Fruit fly (Drosophila melanogaster) whole organism, embryonic: ENCODE data around the gene Cad88C.
A peak's percentile ranks its signal among the peaks of the same experiment; 100 is the strongest.

Experiments
- ATbp ChIP-seq: fragments of 200-800 bp; sonication (Bioruptor generic); optimal IDR thresholded peaks from 2 replicates; lab custom pipeline; 2017; ENCODE audit warnings: missing biosample characterization, mild to moderate bottlenecking, missing genetic modification characterization, missing genetic modification reagents
- Abd-B ChIP-seq: fragments of 200-800 bp; sonication (Bioruptor generic); optimal IDR thresholded peaks from 2 replicates; lab custom pipeline; 2018; ENCODE audit warnings: missing biosample characterization, mild to moderate bottlenecking, missing genetic modification characterization, moderate library complexity
- Aef1 ChIP-seq: fragments of 200-800 bp; sonication (Bioruptor generic); IDR thresholded peaks from 3 replicates; pipeline ENCODE4 v1.3.6; 2022; ENCODE audit warnings: missing biosample characterization, missing genetic modification characterization
- BtbVII ChIP-seq: fragments of 200-800 bp; sonication (Bioruptor generic); optimal IDR thresholded peaks from 3 replicates; lab custom pipeline; 2017; ENCODE audit warnings: missing biosample characterization, mild to moderate bottlenecking, missing genetic modification characterization
- C15 ChIP-seq: fragments of 200-800 bp; sonication (Bioruptor generic); IDR thresholded peaks from 3 replicates; pipeline ENCODE4 v1.3.6; 2022; ENCODE audit warnings: missing biosample characterization, missing genetic modification characterization
- CG11247 ChIP-seq: fragments of 200-800 bp; sonication (Bioruptor generic); IDR thresholded peaks from 2 replicates; pipeline ENCODE4 v1.3.6; 2022; ENCODE audit warnings: missing biosample characterization, missing genetic modification characterization
- CG11456 ChIP-seq: fragments of 200-800 bp; sonication (Bioruptor generic); IDR thresholded peaks from 3 replicates; pipeline ENCODE4 v1.3.6; 2022; ENCODE audit warnings: missing biosample characterization, missing genetic modification characterization
- CG11560 ChIP-seq: fragments of 200-800 bp; sonication (Bioruptor generic); IDR thresholded peaks from 3 replicates; pipeline ENCODE4 v1.3.6; 2022; ENCODE audit warnings: missing biosample characterization, missing genetic modification characterization
- CG12299 ChIP-seq: fragments of 200-800 bp; sonication (Bioruptor generic); optimal IDR thresholded peaks from 2 replicates; lab custom pipeline; 2018; ENCODE audit warnings: missing biosample characterization, mild to moderate bottlenecking, missing genetic modification characterization
- CG13624 ChIP-seq: fragments of 200-800 bp; sonication (Bioruptor generic); optimal IDR thresholded peaks from 2 replicates; lab custom pipeline; 2016; ENCODE audit warnings: missing biosample characterization, missing genetic modification characterization
- CG15269 ChIP-seq: fragments of 200-800 bp; sonication (Bioruptor generic); optimal IDR thresholded peaks from 2 replicates; lab custom pipeline; 2018; ENCODE audit warnings: missing biosample characterization, mild to moderate bottlenecking, missing genetic modification characterization, moderate library complexity
- CG17568 ChIP-seq: fragments of 200-800 bp; sonication (Bioruptor generic); optimal IDR thresholded peaks from 2 replicates; lab custom pipeline; 2018; ENCODE audit warnings: missing biosample characterization, mild to moderate bottlenecking, missing genetic modification characterization, moderate library complexity
- CG1792 ChIP-seq: fragments of 200-800 bp; sonication (Bioruptor generic); optimal IDR thresholded peaks from 2 replicates; lab custom pipeline; 2016; ENCODE audit warnings: missing biosample characterization, missing genetic modification characterization
- CG31365 ChIP-seq: fragments of 200-800 bp; sonication (Bioruptor generic); optimal IDR thresholded peaks from 2 replicates; lab custom pipeline; 2018; ENCODE audit warnings: missing biosample characterization, mild to moderate bottlenecking, missing genetic modification characterization
- CG31388 ChIP-seq: fragments of 200-800 bp; sonication (Bioruptor generic); optimal IDR thresholded peaks from 2 replicates; lab custom pipeline; 2016; ENCODE audit warnings: missing biosample characterization, missing genetic modification characterization
- CG33213 ChIP-seq: fragments of 200-800 bp; sonication (Bioruptor generic); optimal IDR thresholded peaks from 3 replicates; lab custom pipeline; 2016; ENCODE audit warnings: missing biosample characterization, missing genetic modification characterization
- CG42726 ChIP-seq: fragments of 200-800 bp; sonication (Bioruptor generic); IDR thresholded peaks from 2 replicates; pipeline ENCODE4 v1.3.6; 2022; ENCODE audit warnings: missing biosample characterization, missing genetic modification characterization; ENCODE audit not compliant: partially characterized antibody
- CG4707 ChIP-seq: fragments of 200-800 bp; sonication (Bioruptor generic); optimal IDR thresholded peaks from 2 replicates; lab custom pipeline; 2018; ENCODE audit warnings: missing biosample characterization, mild to moderate bottlenecking, missing genetic modification characterization, moderate library complexity
- CG5180 ChIP-seq: fragments of 200-800 bp; sonication (Bioruptor generic); optimal IDR thresholded peaks from 3 replicates; lab custom pipeline; 2017; ENCODE audit warnings: missing biosample characterization, missing genetic modification characterization, mild to moderate bottlenecking, moderate library complexity, missing genetic modification reagents
- CG7928 ChIP-seq: fragments of 200-800 bp; sonication (Bioruptor generic); optimal IDR thresholded peaks from 2 replicates; lab custom pipeline; 2017; ENCODE audit warnings: missing biosample characterization, mild to moderate bottlenecking, missing genetic modification characterization
- CG9797 ChIP-seq: fragments of 200-800 bp; sonication (Bioruptor generic); optimal IDR thresholded peaks from 3 replicates; lab custom pipeline; 2018; ENCODE audit warnings: missing biosample characterization, mild to moderate bottlenecking, missing genetic modification characterization
- CG9932 ChIP-seq: fragments of 200-800 bp; sonication (Bioruptor generic); IDR thresholded peaks from 2 replicates; pipeline ENCODE4 v1.3.6; 2022; ENCODE audit warnings: missing biosample characterization, missing genetic modification characterization
- CHES-1-like ChIP-seq: fragments of 200-800 bp; sonication (Bioruptor generic); optimal IDR thresholded peaks from 2 replicates; lab custom pipeline; 2016; ENCODE audit warnings: missing biosample characterization, missing genetic modification characterization
- CoRest ChIP-seq: fragments of 200-800 bp; sonication (Bioruptor generic); optimal IDR thresholded peaks from 3 replicates; lab custom pipeline; 2018; ENCODE audit warnings: missing biosample characterization, mild to moderate bottlenecking, missing genetic modification characterization, moderate library complexity
- D19B ChIP-seq: fragments of 200-800 bp; sonication (Bioruptor generic); optimal IDR thresholded peaks from 2 replicates; lab custom pipeline; 2017; ENCODE audit warnings: missing biosample characterization, mild to moderate bottlenecking, missing genetic modification characterization
- Dref ChIP-seq: fragments of 200-800 bp; sonication (Bioruptor generic); IDR thresholded peaks from 2 replicates; pipeline ENCODE4 v1.3.6; 2022; ENCODE audit warnings: missing biosample characterization, missing genetic modification characterization
- Eip74EF ChIP-seq, 2 experiments: fragments of 200-800 bp in 1 of 2; fragments of >200 bp in 1 of 2; sonication (Bioruptor generic) in 1 of 2; optimal IDR thresholded peaks; 2 replicates each; lab custom pipeline; 2017 to 2019; ENCODE audit warnings: missing biosample characterization in 2 of 2, missing genetic modification characterization in 2 of 2, mild to moderate bottlenecking in 1 of 2, moderate library complexity in 1 of 2
- Hr3 ChIP-seq: fragments of 200-800 bp; sonication (Bioruptor generic); optimal IDR thresholded peaks from 3 replicates; lab custom pipeline; 2016; ENCODE audit warnings: missing biosample characterization, missing genetic modification characterization
- Lpt ChIP-seq: fragments of >200 bp; optimal IDR thresholded peaks from 2 replicates; lab custom pipeline; 2018; ENCODE audit warnings: missing biosample characterization, missing genetic modification characterization
- NC2α ChIP-seq: fragments of 200-800 bp; sonication (Bioruptor generic); optimal IDR thresholded peaks from 2 replicates; lab custom pipeline; 2016; ENCODE audit warnings: missing biosample characterization, missing genetic modification characterization
- Rfx ChIP-seq: fragments of 200-800 bp; sonication (Bioruptor generic); IDR thresholded peaks from 2 replicates; pipeline ENCODE4 v1.3.6; 2022; ENCODE audit warnings: missing biosample characterization, missing genetic modification characterization
- Side ChIP-seq: fragments of 200-800 bp; sonication (Bioruptor generic); optimal IDR thresholded peaks from 2 replicates; lab custom pipeline; 2016; ENCODE audit warnings: missing biosample characterization, missing genetic modification characterization
- bigmax ChIP-seq: fragments of 200-800 bp; sonication (Bioruptor generic); optimal IDR thresholded peaks from 2 replicates; lab custom pipeline; 2018; ENCODE audit warnings: missing biosample characterization, mild to moderate bottlenecking, missing genetic modification characterization
- dmrt99B ChIP-seq: fragments of 200-800 bp; sonication (Bioruptor generic); optimal IDR thresholded peaks from 2 replicates; lab custom pipeline; 2018; ENCODE audit warnings: missing biosample characterization, mild to moderate bottlenecking, missing genetic modification characterization, moderate library complexity
- ems ChIP-seq: fragments of 200-800 bp; sonication (Bioruptor generic); optimal IDR thresholded peaks from 3 replicates; lab custom pipeline; 2016; ENCODE audit warnings: missing biosample characterization, missing genetic modification characterization
- en ChIP-seq: fragments of 200-800 bp; sonication (Bioruptor generic); optimal IDR thresholded peaks from 2 replicates; lab custom pipeline; 2016; ENCODE audit warnings: missing biosample characterization, missing genetic modification characterization
- fd3F ChIP-seq: fragments of 200-800 bp; sonication (Bioruptor generic); optimal IDR thresholded peaks from 2 replicates; lab custom pipeline; 2018; ENCODE audit warnings: missing biosample characterization, mild to moderate bottlenecking, missing genetic modification characterization, moderate library complexity
- ham ChIP-seq: fragments of 200-800 bp; sonication (Bioruptor generic); IDR thresholded peaks from 2 replicates; pipeline ENCODE4 v1.3.6; 2022; ENCODE audit warnings: missing biosample characterization, missing genetic modification characterization
- her ChIP-seq: fragments of 200-800 bp; sonication (Bioruptor generic); optimal IDR thresholded peaks from 2 replicates; lab custom pipeline; 2016; ENCODE audit warnings: missing biosample characterization, missing genetic modification characterization
- ind ChIP-seq: fragments of 200-800 bp; sonication (Bioruptor generic); optimal IDR thresholded peaks from 3 replicates; lab custom pipeline; 2016; ENCODE audit warnings: missing biosample characterization, missing genetic modification characterization
- insv ChIP-seq, 2 experiments: fragments of 200-800 bp; sonication (Bioruptor generic); optimal IDR thresholded peaks; 3 replicates each; lab custom pipeline; 2016 to 2018; ENCODE audit warnings: missing biosample characterization in 2 of 2, missing genetic modification characterization in 2 of 2
- lmd ChIP-seq: fragments of 200-800 bp; sonication (Bioruptor generic); IDR thresholded peaks from 2 replicates; pipeline ENCODE4 v1.3.6; 2022; ENCODE audit warnings: missing biosample characterization, missing genetic modification characterization
- lov ChIP-seq, 2 experiments: fragments of 200-800 bp in 1 of 2; fragments of >200 bp in 1 of 2; sonication (Bioruptor generic) in 1 of 2; IDR thresholded peaks in 1 of 2; optimal IDR thresholded peaks in 1 of 2; 2 replicates in 1 of 2; 3 replicates in 1 of 2; pipeline versions ENCODE4 v1.3.6 to Lab custom; 2017 to 2022; ENCODE audit warnings: missing biosample characterization in 1 of 2, missing genetic modification characterization in 1 of 2
- oc ChIP-seq: fragments of 200-800 bp; sonication (Bioruptor generic); optimal IDR thresholded peaks from 2 replicates; lab custom pipeline; 2018; ENCODE audit warnings: missing biosample characterization, mild to moderate bottlenecking, missing genetic modification characterization, moderate library complexity
- otp ChIP-seq: fragments of 200-800 bp; sonication (Bioruptor generic); IDR thresholded peaks from 3 replicates; pipeline ENCODE4, ENCODE4 v1.3.6; 2022; ENCODE audit warnings: missing biosample characterization, missing genetic modification characterization
- pb ChIP-seq: fragments of 200-800 bp; sonication (Bioruptor generic); optimal IDR thresholded peaks from 3 replicates; lab custom pipeline; 2016; ENCODE audit warnings: missing biosample characterization, missing genetic modification characterization
- tap ChIP-seq: fragments of 200-800 bp; optimal IDR thresholded peaks from 3 replicates; lab custom pipeline; 2019; ENCODE audit warnings: missing biosample characterization, mild to moderate bottlenecking, missing genetic modification characterization, moderate library complexity
- vnd ChIP-seq: fragments of 200-800 bp; sonication (Bioruptor generic); IDR thresholded peaks from 3 replicates; pipeline ENCODE4 v1.3.6; 2022; ENCODE audit warnings: missing biosample characterization, missing genetic modification characterization; ENCODE audit not compliant: partially characterized antibody

Gene Cad88C

DNA sequence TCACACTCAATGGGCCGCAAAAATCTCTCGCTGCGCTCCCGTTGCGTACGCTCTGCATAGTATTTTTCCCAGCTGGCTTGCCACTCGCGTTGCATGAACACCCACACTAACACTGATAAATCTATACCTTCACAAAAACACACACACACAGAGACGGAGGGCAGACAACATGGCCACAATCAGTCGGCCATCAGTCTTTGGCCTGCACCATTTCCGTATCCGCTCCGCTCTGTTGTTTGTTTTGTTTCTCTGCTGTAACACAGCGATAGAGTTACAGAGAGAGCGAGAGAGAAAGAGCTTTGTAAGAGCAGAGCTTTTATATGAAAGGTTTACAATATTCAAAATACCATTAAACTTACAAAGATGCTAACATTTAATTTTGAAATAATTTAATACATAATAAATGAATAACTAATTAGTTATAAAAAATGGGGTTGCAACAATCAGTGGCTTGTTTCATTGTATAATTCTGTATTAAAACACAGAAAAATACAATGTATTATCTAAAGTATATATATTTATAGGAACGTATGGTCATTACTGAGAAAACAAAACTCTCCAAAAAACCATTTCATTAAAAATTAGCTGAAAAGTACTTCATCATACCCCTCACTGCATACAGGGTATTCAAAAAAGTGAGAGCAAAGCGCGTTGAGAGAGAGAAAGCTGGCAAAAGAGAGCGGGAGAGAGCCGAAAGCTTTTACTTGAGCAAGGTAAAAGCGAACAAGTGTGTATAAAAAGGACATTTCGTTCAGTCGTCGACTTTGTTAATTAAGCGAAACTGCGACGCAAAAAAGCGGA, 21.2 kb upstream of the Cad88C start, which contains the start of gene CG14853 (continued):
- peak; percentile 70 for TF ChIP-seq CG4707 (GFP tag; lab: Kevin White, UChicago)
- no peak for TF ChIP-seq CG33213 (GFP tag; lab: Kevin White, UChicago)
- peak; percentile 21 for TF ChIP-seq CG9797 (GFP tag; lab: Kevin White, UChicago)
- no peak for TF ChIP-seq CG7928
- TF ChIP-seq Hr3 = peak; percentile 85
- no peak for TF ChIP-seq CG12299 (tag; lab: Kevin White, UChicago)
- TF ChIP-seq NC2α (GFP tag; lab: Kevin White, UChicago) = no peak
- TF ChIP-seq ind = peak; percentile 62
- TF ChIP-seq CG9932 (GFP tag; lab: Robert Waterston, UW) = peak; percentile 70
- peak; percentile 90 for TF ChIP-seq dmrt99B
- TF ChIP-seq CG15269 = peak; percentile 91
- peak; percentile 58 for TF ChIP-seq CG5180 (GFP tag; lab: Kevin White, UChicago)
- TF ChIP-seq CG17568 (GFP tag; lab: Kevin White, UChicago) = peak; percentile 63
- TF ChIP-seq lmd (GFP tag; lab: Robert Waterston, UW) = peak; percentile 78
- TF ChIP-seq CG13624 (GFP tag; lab: Kevin White, UChicago) = no peak
- TF ChIP-seq C15 (GFP tag; lab: Robert Waterston, UW) = no peak
- TF ChIP-seq en = no peak
- peak; percentile 3 for TF ChIP-seq CHES-1-like
- TF ChIP-seq Rfx (GFP tag; lab: Robert Waterston, UW) = peak; percentile 4; the same call in 1 of the 2 replicates
- no peak for TF ChIP-seq CG31388 (GFP tag; lab: Kevin White, UChicago)
- TF ChIP-seq ems (GFP tag; lab: Kevin White, UChicago) = peak; percentile 29
- peak; percentile 87 for TF ChIP-seq D19B
- TF ChIP-seq vnd (GFP tag; lab: Robert Waterston, UW) = no peak
- TF ChIP-seq fd3F (GFP tag; lab: Kevin White, UChicago) = peak; percentile 81
- no peak for TF ChIP-seq ham
- TF ChIP-seq BtbVII (GFP tag; lab: Kevin White, UChicago) = peak; percentile 62
- peak; percentile 72 for TF ChIP-seq Abd-B
- peak; percentile 89 for TF ChIP-seq oc
- TF ChIP-seq CG11560 (tag; lab: Robert Waterston, UW) = no peak
- TF ChIP-seq CG31365 (tag; lab: Kevin White, UChicago) = peak; percentile 66
- peak; percentile 40 for TF ChIP-seq otp (GFP tag; lab: Robert Waterston, UW)
- TF ChIP-seq CG1792 (GFP tag; lab: Kevin White, UChicago) = no peak
- TF ChIP-seq Lpt (GFP tag; lab: Kevin White, UChicago) = no peak
- TF ChIP-seq CG42726 (GFP tag; lab: Robert Waterston, UW) = no peak
- TF ChIP-seq pb = peak; percentile 40
- peak in 1 of 2 experiments; percentile 80 for TF ChIP-seq Eip74EF (GFP tag; optimal IDR thresholded peaks at IDR 0.05; lab: Kevin White, UChicago)
- no peak for TF ChIP-seq lov (optimal IDR thresholded peaks at IDR 0.05; lab: Kevin White, UChicago)
- TF ChIP-seq lov (GFP tag; IDR thresholded peaks at IDR 0.05; lab: Robert Waterston, UW) = peak; percentile 77; the same call in 1 of the 3 replicates
- peak; percentile 46 for TF ChIP-seq CG11247 (GFP tag; lab: Robert Waterston, UW)
- TF ChIP-seq insv (GFP tag; optimal IDR thresholded peaks at IDR 0.05; lab: Kevin White, UChicago) = peak in 1 of 2 experiments; percentile 47
- TF ChIP-seq Aef1 = peak; percentile 72
- peak; percentile 94 for TF ChIP-seq CoRest (tag; lab: Kevin White, UChicago)
- peak; percentile 34 for TF ChIP-seq tap
- peak; percentile 50 for TF ChIP-seq bigmax
- peak; percentile 76 for TF ChIP-seq ATbp
- no peak for TF ChIP-seq her (GFP tag; lab: Kevin White, UChicago)
- no peak for TF ChIP-seq Side (GFP tag; lab: Kevin White, UChicago)
- peak; percentile 72 for TF ChIP-seq CG11456 (GFP tag; lab: Robert Waterston, UW)
- no peak for TF ChIP-seq Dref
